Worm (Caenorhabditis elegans) whole organism, early embryonic: ENCODE measurements around the gene nceh-1.

Source experiments
- B0310.2 ChIP-seq: sonication (generic microtip); optimal IDR thresholded peaks from 2 replicates; lab custom pipeline; 2016; ENCODE audit warnings: mild to moderate bottlenecking, missing genetic modification characterization, missing compliant biosample characterization
- F13C5.2 ChIP-seq: sonication (generic microtip); optimal IDR thresholded peaks from 2 replicates; lab custom pipeline; 2017; ENCODE audit warnings: mild to moderate bottlenecking, missing genetic modification characterization, inconsistent platforms, missing compliant biosample characterization
- aly-1 ChIP-seq: sonication (generic microtip); optimal IDR thresholded peaks from 2 replicates; lab custom pipeline; 2016; ENCODE audit warnings: missing genetic modification characterization, missing compliant biosample characterization
- ama-1 ChIP-seq: fragments of 150-350 bp; optimal IDR thresholded peaks from 2 replicates; lab custom pipeline; 2014
- ceh-13 ChIP-seq: fragments of 200-800 bp; sonication (Bioruptor generic); optimal IDR thresholded peaks from 2 replicates; lab custom pipeline; 2018; ENCODE audit warnings: mild to moderate bottlenecking, missing genetic modification characterization, missing compliant biosample characterization
- ceh-36 ChIP-seq: sonication (generic microtip); optimal IDR thresholded peaks from 2 replicates; lab custom pipeline; 2016; ENCODE audit warnings: missing genetic modification characterization, inconsistent platforms, missing compliant biosample characterization
- ets-7 ChIP-seq: sonication (generic microtip); optimal IDR thresholded peaks from 2 replicates; lab custom pipeline; 2016; ENCODE audit warnings: missing genotype, missing genetic modification characterization, missing compliant biosample characterization
- flt-1 ChIP-seq: fragments of 200-800 bp; sonication (Bioruptor generic); IDR thresholded peaks from 2 replicates; pipeline ENCODE4 v1.3.6; 2022; ENCODE audit warnings: missing genetic modification characterization, missing compliant biosample characterization
- hmbx-1 ChIP-seq: sonication (generic microtip); optimal IDR thresholded peaks from 2 replicates; lab custom pipeline; 2016; ENCODE audit warnings: mild to moderate bottlenecking, missing genetic modification characterization, missing compliant biosample characterization
- hmg-4 ChIP-seq: fragments of 200-800 bp; sonication (Bioruptor generic); optimal IDR thresholded peaks from 2 replicates; lab custom pipeline; 2018; ENCODE audit warnings: mild to moderate bottlenecking, missing genetic modification characterization, missing compliant biosample characterization
- hnd-1 ChIP-seq: sonication (generic microtip); optimal IDR thresholded peaks from 2 replicates; lab custom pipeline; 2016; ENCODE audit warnings: missing genetic modification characterization, missing compliant biosample characterization
- pes-1 ChIP-seq: fragments of 200-800 bp; sonication (Bioruptor generic); IDR thresholded peaks from 2 replicates; pipeline ENCODE4 v1.3.6; 2022; ENCODE audit warnings: missing genetic modification reagents, missing genetic modification characterization, missing compliant biosample characterization
- scrt-1 ChIP-seq: fragments of 200-800 bp; sonication (Bioruptor generic); IDR thresholded peaks from 2 replicates; pipeline ENCODE4 v1.3.6; 2022; ENCODE audit warnings: missing genetic modification characterization, missing compliant biosample characterization
- sea-1 ChIP-seq: fragments of 200-800 bp; sonication (Bioruptor generic); conservative IDR thresholded peaks from 2 replicates; pipeline ENCODE4 v1.3.6; 2022; ENCODE audit warnings: missing genetic modification characterization, missing compliant biosample characterization
- tbx-11 ChIP-seq: fragments of 200-800 bp; sonication (Bioruptor generic); IDR thresholded peaks from 2 replicates; pipeline ENCODE4 v1.3.6; 2022; ENCODE audit warnings: missing genetic modification characterization, missing compliant biosample characterization
- tbx-37 ChIP-seq: fragments of 200-800 bp; sonication (Bioruptor generic); conservative IDR thresholded peaks from 2 replicates; pipeline ENCODE4 v1.3.6; 2022; ENCODE audit warnings: missing genetic modification reagents, missing genetic modification characterization, missing compliant biosample characterization
- tra-4 ChIP-seq: sonication (generic microtip); optimal IDR thresholded peaks from 2 replicates; lab custom pipeline; 2017; ENCODE audit warnings: missing genetic modification characterization, missing compliant biosample characterization

nceh-1 gene

DNA sequence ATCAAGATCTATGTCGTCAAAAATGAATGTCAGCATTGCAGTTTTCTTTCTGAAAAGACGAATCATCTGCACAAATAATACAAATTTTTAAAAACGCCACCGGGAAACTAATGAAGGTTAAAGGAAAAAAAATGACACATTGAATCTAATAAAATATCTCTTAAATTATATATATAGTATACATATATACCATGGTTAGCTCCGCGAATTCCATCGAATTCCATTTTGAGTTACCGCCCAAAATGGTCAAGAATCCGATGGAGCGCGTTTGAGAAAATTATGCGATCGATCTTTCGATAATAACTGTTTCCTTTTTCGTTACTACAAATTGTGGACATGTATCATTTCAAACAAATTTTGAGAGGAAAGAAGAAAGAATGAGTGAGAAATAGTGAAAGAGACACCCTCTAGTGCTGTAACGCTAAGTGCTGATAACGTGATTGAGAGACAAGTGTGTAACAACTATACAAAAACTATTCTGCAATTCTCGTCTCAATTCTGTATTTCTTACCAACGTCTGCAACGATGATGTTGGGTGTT lies 28.1 kb downstream of the nceh-1 start, which contains the start of the genes C25F9.6 and C25F9.10:
Gene C25F9.6, minus strand, starts transcription at position 51 of the 540 bp plus-strand sequence.
Gene C25F9.10, plus strand, starts transcription at position 454 of the 540 bp plus-strand sequence.
- TF ChIP-seq tbx-11 (GFP tag; lab: Robert Waterston, UW) (no peak), hmbx-1 (tag; lab: Kevin White, UChicago) (no peak), tra-4 (tag; lab: Kevin White, UChicago) (no peak), hnd-1 (no peak)

- TF ChIP-seq flt-1 (GFP tag; lab: Robert Waterston, UW) = no peak
- no peak for TF ChIP-seq tra-4 (tag; lab: Kevin White, UChicago)
- TF ChIP-seq scrt-1 (GFP tag; lab: Robert Waterston, UW) = no peak
- TF ChIP-seq ama-1 (lab: Kevin White, UChicago) = no peak
- no peak for TF ChIP-seq aly-1 (tag; lab: Kevin White, UChicago)
- TF ChIP-seq ceh-36 (tag; lab: Kevin White, UChicago) = no peak
- no peak for TF ChIP-seq F13C5.2 (tag; lab: Kevin White, UChicago)
- no peak for TF ChIP-seq tbx-37
- no peak for TF ChIP-seq hmbx-1 (tag; lab: Kevin White, UChicago)
- TF ChIP-seq ets-7 = no peak
- TF ChIP-seq ceh-13 (GFP tag; lab: Kevin White, UChicago) = no peak
- no peak for TF ChIP-seq pes-1 (GFP tag; lab: Robert Waterston, UW)
- no peak for TF ChIP-seq tbx-11 (GFP tag; lab: Robert Waterston, UW)
- no peak for TF ChIP-seq hmg-4 (GFP tag; lab: Kevin White, UChicago)
- TF ChIP-seq B0310.2 (tag; lab: Kevin White, UChicago) = no peak
Measured at ce11 chrV:19410663-19411062, 33.4 kb downstream of the nceh-1 start, which contains the start of gene C25F9.5. C25F9.5 (minus strand) TSS chrV:19410857.

- no peak for TF ChIP-seq hmg-4 (GFP tag; lab: Kevin White, UChicago)
- TF ChIP-seq tbx-11 (GFP tag; lab: Robert Waterston, UW) = no peak
Measured at ce11 chrV:19416475-19416874, 39.2 kb downstream of the nceh-1 start, which contains the start of the genes C25F9.4 and C25F9.9. C25F9.4 (minus strand) TSS chrV:19416575. C25F9.9 (plus strand) TSS chrV:19416611.

DNA sequence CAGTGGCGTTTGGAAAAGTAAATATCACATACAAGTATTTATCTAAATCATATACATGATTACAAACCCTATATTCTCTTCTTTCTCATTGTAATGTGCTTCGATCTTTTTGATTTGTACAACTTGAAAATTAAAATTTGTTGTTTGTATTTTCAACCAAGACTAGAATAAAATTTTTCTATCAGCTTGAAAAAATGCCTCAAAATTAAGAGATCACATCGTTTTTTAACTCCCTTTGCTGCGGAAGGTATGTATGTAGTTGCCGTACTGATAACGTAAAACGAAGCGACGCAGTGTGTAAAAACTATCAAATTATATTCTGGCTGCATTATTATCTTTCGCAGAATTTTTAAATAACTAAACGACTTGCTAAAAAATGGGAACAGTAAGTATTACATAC lies 40.6 kb downstream of the nceh-1 start, which contains the start of gene C25F9.15:
Gene C25F9.15, plus strand, starts transcription at position 301 of the 400 bp plus-strand sequence.
- TF ChIP-seq B0310.2 (tag; lab: Kevin White, UChicago) (no peak), hmg-4 (GFP tag; lab: Kevin White, UChicago) (no peak), ceh-36 (tag; lab: Kevin White, UChicago) (no peak), aly-1 (tag; lab: Kevin White, UChicago) (no peak), ceh-13 (GFP tag; lab: Kevin White, UChicago) (no peak), ama-1 (lab: Kevin White, UChicago) (no peak), scrt-1 (GFP tag; lab: Robert Waterston, UW) (no peak), hnd-1 (no peak), flt-1 (GFP tag; lab: Robert Waterston, UW) (no peak), pes-1 (GFP tag; lab: Robert Waterston, UW) (no peak), tra-4 (tag; lab: Kevin White, UChicago) (no peak), F13C5.2 (tag; lab: Kevin White, UChicago) (no peak), hmbx-1 (tag; lab: Kevin White, UChicago) (no peak), tbx-37 (no peak), ets-7 (no peak), tbx-11 (GFP tag; lab: Robert Waterston, UW) (no peak), sea-1 (GFP tag; lab: Robert Waterston, UW) (no peak)

DNA sequence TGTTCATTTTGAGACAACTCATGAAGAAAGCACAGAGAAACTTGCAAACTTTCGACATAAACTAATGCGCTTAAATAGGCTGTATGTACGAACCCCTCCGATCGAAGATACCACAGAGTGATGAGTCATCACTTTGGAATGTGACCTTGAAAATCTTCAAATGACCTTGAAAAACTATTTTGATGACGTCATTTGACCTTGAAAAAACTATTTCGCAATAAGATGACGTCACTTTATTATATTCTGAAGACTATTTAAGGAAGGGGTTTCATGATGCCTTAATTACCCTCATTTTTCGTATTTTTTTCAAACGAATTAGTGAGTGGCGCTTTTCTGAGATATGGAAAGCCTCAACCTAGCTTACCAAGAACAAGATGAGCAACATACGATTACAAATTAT lies 43.9 kb downstream of the nceh-1 start, which contains the start of gene C25F9.2:
Gene C25F9.2, plus strand, starts transcription at position 341 of the 400 bp plus-strand sequence.
- TF ChIP-seq ets-7 (no peak), flt-1 (GFP tag; lab: Robert Waterston, UW) (no peak), tra-4 (tag; lab: Kevin White, UChicago) (no peak), hmg-4 (GFP tag; lab: Kevin White, UChicago) (no peak), aly-1 (tag; lab: Kevin White, UChicago) (no peak), ceh-13 (GFP tag; lab: Kevin White, UChicago) (no peak), pes-1 (GFP tag; lab: Robert Waterston, UW) (no peak), sea-1 (GFP tag; lab: Robert Waterston, UW) (no peak), tbx-37 (no peak), B0310.2 (tag; lab: Kevin White, UChicago) (no peak), hmbx-1 (tag; lab: Kevin White, UChicago) (no peak), tbx-11 (GFP tag; lab: Robert Waterston, UW) (no peak), ama-1 (lab: Kevin White, UChicago) (no peak), ceh-36 (tag; lab: Kevin White, UChicago) (no peak), hnd-1 (no peak)

ce11 chrV:19428097-19428496 lies 50.9 kb downstream of the nceh-1 start:
- TF ChIP-seq ama-1 (lab: Kevin White, UChicago) (no peak), tbx-11 (GFP tag; lab: Robert Waterston, UW) (no peak), hmg-4 (GFP tag; lab: Kevin White, UChicago) (no peak), F13C5.2 (tag; lab: Kevin White, UChicago) (no peak), ets-7 (no peak), tbx-37 (no peak), ceh-36 (tag; lab: Kevin White, UChicago) (no peak), hnd-1 (no peak), aly-1 (tag; lab: Kevin White, UChicago) (no peak), hmbx-1 (tag; lab: Kevin White, UChicago) (no peak)

DNA sequence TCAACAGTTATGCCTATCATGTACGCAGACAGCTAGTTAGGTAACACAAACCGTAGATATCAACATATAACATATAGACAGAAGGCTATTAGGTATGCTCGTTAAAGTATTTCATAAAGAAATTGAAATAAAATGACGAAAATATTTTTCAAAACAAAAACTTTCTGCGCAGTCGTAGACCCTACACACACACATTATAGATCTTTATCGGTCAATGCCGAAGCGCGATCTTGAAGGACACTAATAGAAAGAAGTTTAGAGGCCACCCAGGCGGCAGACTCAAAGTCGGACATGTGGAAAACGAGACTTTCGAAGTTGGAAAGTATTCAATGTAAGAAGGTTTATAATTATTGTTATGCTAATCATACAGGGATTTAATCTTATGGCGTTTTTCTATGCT lies 51.7 kb downstream of the nceh-1 start:
- TF ChIP-seq sea-1 (GFP tag; lab: Robert Waterston, UW) = no peak
- TF ChIP-seq tra-4 (tag; lab: Kevin White, UChicago) = no peak
- TF ChIP-seq ets-7 = no peak
- no peak for TF ChIP-seq F13C5.2 (tag; lab: Kevin White, UChicago)
- no peak for TF ChIP-seq tbx-37
- TF ChIP-seq flt-1 (GFP tag; lab: Robert Waterston, UW) = no peak
- no peak for TF ChIP-seq aly-1 (tag; lab: Kevin White, UChicago)
- no peak for TF ChIP-seq tbx-11 (GFP tag; lab: Robert Waterston, UW)
- no peak for TF ChIP-seq hnd-1
